Worm (Caenorhabditis elegans) whole organism, midembryonic: ENCODE data around the gene C04C3.7.
A peak's percentile ranks its signal among the peaks of the same experiment; 100 is the strongest.
"Not testable (repeated sequence)": the region's sequence is repeated elsewhere in the genome, so short reads cannot be mapped to it uniquely, and the experiment has no call there.

Experiments used
- T22C8.4 ChIP-seq: fragments of 200-800 bp; sonication (Bioruptor generic); IDR thresholded peaks from 2 replicates; pipeline ENCODE4 v1.3.6; 2022; ENCODE audit warnings: missing genetic modification characterization, missing compliant biosample characterization
- cog-1 ChIP-seq: sonication (generic microtip); optimal IDR thresholded peaks from 2 replicates; lab custom pipeline; 2016; ENCODE audit warnings: missing genetic modification characterization, missing compliant biosample characterization
- flt-1 ChIP-seq: fragments of 200-800 bp; sonication (Bioruptor generic); IDR thresholded peaks from 2 replicates; pipeline ENCODE4 v1.3.6; 2022; ENCODE audit warnings: missing genetic modification characterization, missing compliant biosample characterization
- klf-2 ChIP-seq: fragments of 200-800 bp; sonication (Bioruptor generic); conservative IDR thresholded peaks from 2 replicates; pipeline ENCODE4 v1.3.6; 2022; ENCODE audit warnings: missing genetic modification reagents, missing genetic modification characterization, missing compliant biosample characterization
- med-1 ChIP-seq: sonication (generic microtip); optimal IDR thresholded peaks from 2 replicates; lab custom pipeline; 2017; ENCODE audit warnings: missing genetic modification characterization, mild to moderate bottlenecking, missing compliant biosample characterization, antibody characterized with exemption, missing genetic modification reagents; ENCODE audit not compliant: insufficient read depth
- ref-1 ChIP-seq: fragments of 200-800 bp; sonication (Bioruptor generic); conservative IDR thresholded peaks from 2 replicates; pipeline ENCODE4 v1.3.6; 2022; ENCODE audit warnings: missing genetic modification reagents, missing genetic modification characterization, missing compliant biosample characterization
- tab-1 ChIP-seq: fragments of 200-800 bp; sonication (Bioruptor generic); IDR thresholded peaks from 2 replicates; pipeline ENCODE4 v1.3.6; 2022; ENCODE audit warnings: missing genetic modification characterization, missing compliant biosample characterization
- ztf-23 ChIP-seq: fragments of 200-800 bp; sonication (Bioruptor generic); IDR thresholded peaks from 2 replicates; pipeline ENCODE4 v1.3.6; 2022; ENCODE audit warnings: missing genetic modification reagents, missing genetic modification characterization, missing compliant biosample characterization
- ztf-29 ChIP-seq: fragments of 200-800 bp; sonication (Bioruptor generic); IDR thresholded peaks from 2 replicates; pipeline ENCODE4 v1.3.6; 2022; ENCODE audit warnings: missing genetic modification reagents, missing genetic modification characterization, missing compliant biosample characterization

The C04C3.7 gene

DNA sequence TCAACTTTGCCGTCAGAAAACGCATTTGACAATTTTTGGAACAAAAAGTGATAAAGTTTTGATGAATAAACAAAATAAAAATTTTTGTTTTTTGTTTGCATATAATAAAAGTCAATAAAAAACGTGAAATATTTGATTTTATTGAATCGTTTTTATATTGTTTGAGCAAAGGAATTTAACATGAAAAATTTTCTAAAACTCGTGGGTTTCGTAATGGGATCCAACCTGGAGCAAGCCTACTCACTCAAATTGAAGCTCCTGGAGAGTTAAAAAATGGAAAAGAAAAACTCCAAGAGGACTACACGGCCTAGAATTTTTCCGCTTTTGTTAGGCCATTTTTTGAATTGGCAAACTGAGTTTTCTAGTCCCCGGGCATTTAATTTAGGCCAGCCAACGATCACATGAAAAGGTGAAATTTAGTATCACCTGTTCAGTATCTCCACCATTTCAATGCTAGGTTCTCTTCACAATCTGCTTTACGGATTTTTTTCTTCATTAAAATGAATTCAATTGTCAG is 4.8 kb downstream of the C04C3.7 start, which contains the start of the genes C04C3.9 and srz-60:
Gene C04C3.9, minus strand, starts transcription at position 101 of the 517 bp plus-strand sequence.
Gene srz-60, plus strand, starts transcription at position 467 of the 517 bp plus-strand sequence.
- TF ChIP-seq med-1 (no peak), T22C8.4 (GFP tag; lab: Robert Waterston, UW) (no peak), ztf-29 (GFP tag; lab: Robert Waterston, UW) (no peak), flt-1 (GFP tag; lab: Robert Waterston, UW) (no peak), tab-1 (no peak), cog-1 (tag; lab: Kevin White, UChicago) (no peak), ztf-23 (no peak), klf-2 (GFP tag; lab: Robert Waterston, UW) (no peak)

DNA sequence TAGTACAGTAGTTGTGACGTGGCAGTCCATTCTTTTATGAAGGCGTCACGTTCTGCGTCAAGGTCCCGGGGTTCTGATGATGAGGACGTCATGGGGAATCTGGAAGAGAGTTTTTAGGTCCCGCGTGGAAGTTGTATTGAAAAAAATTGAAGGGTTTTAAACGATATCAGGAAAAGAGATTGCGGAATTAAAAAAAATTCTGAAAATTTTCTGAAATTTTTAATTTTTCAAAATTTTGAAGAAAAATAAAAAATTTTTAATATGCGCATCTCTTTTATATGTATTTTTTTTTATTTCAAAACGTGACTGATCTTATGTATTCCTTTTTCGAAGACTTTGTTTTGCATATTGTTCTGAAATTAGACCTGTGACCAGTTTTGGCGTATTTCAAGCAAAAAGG is 10.8 kb downstream of the C04C3.7 start, which contains the start of gene C04C3.6:
Gene C04C3.6, minus strand, starts transcription at position 101 of the 400 bp plus-strand sequence.
- TF ChIP-seq med-1 (no peak), flt-1 (GFP tag; lab: Robert Waterston, UW) (no peak), ztf-29 (GFP tag; lab: Robert Waterston, UW) (no peak), klf-2 (GFP tag; lab: Robert Waterston, UW) (no peak)

DNA sequence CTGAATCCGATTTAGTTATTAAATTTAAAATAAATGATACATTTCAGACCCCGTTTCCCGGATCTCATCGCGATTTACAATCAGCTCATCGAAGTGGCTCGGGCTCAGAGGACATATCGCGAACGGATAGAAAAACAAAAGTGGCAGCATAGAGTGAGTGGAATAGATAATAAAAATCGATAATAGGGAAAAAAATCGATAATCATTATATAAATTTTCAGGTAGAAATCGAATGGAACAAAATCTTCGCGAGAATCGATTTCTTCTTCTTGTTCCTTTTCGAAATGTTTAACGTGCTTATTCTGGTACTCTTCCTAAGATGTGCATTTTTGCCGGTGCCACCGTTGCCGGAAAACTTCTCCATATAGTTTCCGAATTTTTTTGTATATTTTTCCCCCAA is 14.5 kb downstream of the C04C3.7 start:
- TF ChIP-seq ref-1 = no peak
- peak; percentile 59; the same call in 1 of the 2 replicates for TF ChIP-seq T22C8.4 (GFP tag; lab: Robert Waterston, UW)

DNA sequence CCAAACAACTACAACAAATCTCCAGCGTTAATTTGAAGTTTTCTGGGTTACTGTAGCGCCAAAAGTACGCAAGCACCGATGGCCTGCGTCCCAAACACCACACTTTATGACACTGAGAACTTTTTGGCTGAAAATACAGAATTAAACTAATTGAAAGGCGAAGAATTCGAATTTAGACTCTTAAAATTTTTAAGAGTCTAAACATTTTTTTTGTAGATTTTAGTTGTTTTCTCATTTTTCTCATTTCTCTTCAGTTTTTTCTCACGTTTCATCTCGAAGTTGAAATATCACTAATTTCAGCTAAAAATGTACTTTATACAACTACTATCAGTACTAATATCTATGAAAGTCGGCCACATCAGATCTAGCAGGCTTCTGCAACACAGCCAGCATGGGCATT is 17.9 kb downstream of the C04C3.7 start, which contains the start of gene lgc-9:
Gene lgc-9, plus strand, starts transcription at position 301 of the 400 bp plus-strand sequence.
- TF ChIP-seq T22C8.4 (GFP tag; lab: Robert Waterston, UW) (no peak), klf-2 (GFP tag; lab: Robert Waterston, UW) (no peak), cog-1 (tag; lab: Kevin White, UChicago) (no peak)

DNA sequence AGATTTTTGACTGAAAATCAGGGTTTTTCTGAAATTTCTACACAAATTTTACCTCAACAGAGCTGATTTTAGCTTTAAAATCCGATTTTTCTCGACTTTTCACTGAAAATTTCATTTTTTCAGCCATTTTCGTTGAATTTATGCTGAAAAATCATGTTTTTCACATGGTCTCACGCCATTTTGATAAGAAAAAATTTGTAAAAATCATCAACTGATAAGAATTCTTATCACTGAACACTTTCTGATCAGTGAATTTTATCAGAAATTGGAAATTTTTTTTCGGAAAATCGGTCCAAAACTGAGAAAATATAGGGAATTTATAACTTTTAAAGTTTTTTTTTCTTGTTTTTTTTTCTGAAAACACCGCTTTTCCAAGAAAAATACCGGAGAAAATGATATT is 32.3 kb downstream of the C04C3.7 start:
- no peak for TF ChIP-seq tab-1
- no peak for TF ChIP-seq flt-1 (GFP tag; lab: Robert Waterston, UW)
- no peak for TF ChIP-seq cog-1 (tag; lab: Kevin White, UChicago)
- TF ChIP-seq ref-1 = no peak
- no peak for TF ChIP-seq med-1

DNA sequence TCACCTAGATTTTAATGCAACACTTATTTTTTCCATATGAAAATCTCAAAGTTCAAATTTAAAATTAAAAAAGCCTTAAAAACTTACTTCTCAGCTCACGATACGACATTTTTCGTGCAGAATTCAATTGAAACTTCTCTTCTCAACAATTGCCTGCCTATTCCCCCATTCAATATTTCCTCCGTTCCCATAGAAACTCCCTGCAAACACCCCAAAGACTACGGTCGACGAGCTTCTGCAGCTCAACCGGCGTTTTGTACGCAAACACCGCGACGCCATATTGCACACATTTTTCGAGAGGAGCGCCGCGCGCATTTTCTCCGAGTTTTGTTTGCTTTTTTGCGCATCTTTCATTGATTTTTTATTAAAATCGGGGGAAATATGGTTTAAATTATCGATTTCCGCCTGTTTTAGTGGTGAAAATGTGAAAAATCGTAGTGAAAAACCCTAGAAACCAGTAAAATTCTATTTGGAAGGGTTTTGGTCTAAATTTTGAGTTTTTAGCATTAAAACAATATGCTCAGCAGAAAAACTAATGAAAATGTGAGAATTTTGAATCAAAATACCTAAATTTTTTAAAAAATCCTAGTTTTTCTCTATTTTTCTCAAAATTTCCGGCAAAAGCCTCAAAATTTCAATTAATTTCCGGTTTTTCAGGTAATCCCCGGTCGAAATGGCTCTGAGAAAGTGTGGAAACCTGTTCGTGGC is 34.1 kb downstream of the C04C3.7 start, which contains the start of the genes dyf-3 and pdhb-1:
Gene dyf-3, minus strand, starts transcription at position 217 of the 708 bp plus-strand sequence.
Gene pdhb-1, plus strand, starts transcription at position 658 of the 708 bp plus-strand sequence.
- TF ChIP-seq ztf-29 (GFP tag; lab: Robert Waterston, UW) = peak; percentile 84
- TF ChIP-seq klf-2 (GFP tag; lab: Robert Waterston, UW) = no peak
- TF ChIP-seq flt-1 (GFP tag; lab: Robert Waterston, UW) = no peak
- TF ChIP-seq tab-1 = 0 out of 2 replicates have a peak, but pooled peaks have one; percentile 41
- TF ChIP-seq ref-1 = no peak

DNA sequence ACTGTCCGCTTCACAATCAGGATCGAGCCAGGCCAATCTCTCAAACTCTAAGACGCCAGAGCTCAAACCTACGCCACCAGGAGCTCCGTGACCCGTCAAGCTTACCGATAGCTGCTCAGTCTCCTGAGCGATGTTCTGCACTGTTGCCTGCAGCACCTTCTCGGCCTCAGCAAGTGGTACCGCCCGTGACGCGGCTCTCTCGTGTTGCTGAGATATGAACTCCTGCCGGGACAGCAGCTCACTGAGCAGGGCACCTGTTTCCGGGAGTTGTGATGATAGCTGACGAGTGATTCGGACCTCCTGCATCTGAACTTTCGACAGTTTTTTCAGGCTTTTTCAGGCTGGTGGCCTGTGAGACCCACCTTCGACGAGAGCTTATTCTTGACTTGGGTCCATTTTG is 35.2 kb downstream of the C04C3.7 start:
- no peak for TF ChIP-seq klf-2 (GFP tag; lab: Robert Waterston, UW)
- TF ChIP-seq T22C8.4 (GFP tag; lab: Robert Waterston, UW) = no peak
- no peak for TF ChIP-seq flt-1 (GFP tag; lab: Robert Waterston, UW)
- no peak for TF ChIP-seq med-1
- TF ChIP-seq ref-1 = no peak
- TF ChIP-seq ztf-23 = no peak
- TF ChIP-seq tab-1 = no peak
- TF ChIP-seq cog-1 (tag; lab: Kevin White, UChicago) = no peak
- no peak for TF ChIP-seq ztf-29 (GFP tag; lab: Robert Waterston, UW)

DNA sequence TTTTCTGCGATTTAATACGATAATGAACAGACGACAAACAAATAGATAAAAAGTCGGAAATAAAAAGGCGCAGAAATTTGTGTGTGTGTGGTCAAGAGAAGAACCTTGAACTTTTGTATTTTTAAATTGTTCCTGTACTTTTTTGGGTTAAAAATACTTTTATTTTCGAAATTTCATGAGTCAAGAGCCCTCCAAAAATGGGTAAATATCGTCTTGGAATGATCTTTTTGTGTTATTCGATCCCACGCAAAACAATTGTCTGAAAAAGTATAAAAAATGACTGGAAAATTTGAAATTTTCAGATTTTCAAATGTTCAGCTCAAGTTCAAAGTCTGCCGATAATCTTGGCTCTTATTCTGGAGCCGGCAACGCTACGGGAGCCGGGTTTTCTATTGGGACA is 37.7 kb downstream of the C04C3.7 start, which contains the start of gene C04C3.14:
Gene C04C3.14, plus strand, starts transcription at position 301 of the 400 bp plus-strand sequence.
- TF ChIP-seq T22C8.4 (GFP tag; lab: Robert Waterston, UW) = no peak
- no peak for TF ChIP-seq ztf-23
- TF ChIP-seq med-1 = no peak
- TF ChIP-seq cog-1 (tag; lab: Kevin White, UChicago) = no peak
- no peak for TF ChIP-seq flt-1 (GFP tag; lab: Robert Waterston, UW)
- no peak for TF ChIP-seq ref-1
- TF ChIP-seq tab-1 = no peak
- TF ChIP-seq ztf-29 (GFP tag; lab: Robert Waterston, UW) = no peak
- TF ChIP-seq klf-2 (GFP tag; lab: Robert Waterston, UW) = no peak

DNA sequence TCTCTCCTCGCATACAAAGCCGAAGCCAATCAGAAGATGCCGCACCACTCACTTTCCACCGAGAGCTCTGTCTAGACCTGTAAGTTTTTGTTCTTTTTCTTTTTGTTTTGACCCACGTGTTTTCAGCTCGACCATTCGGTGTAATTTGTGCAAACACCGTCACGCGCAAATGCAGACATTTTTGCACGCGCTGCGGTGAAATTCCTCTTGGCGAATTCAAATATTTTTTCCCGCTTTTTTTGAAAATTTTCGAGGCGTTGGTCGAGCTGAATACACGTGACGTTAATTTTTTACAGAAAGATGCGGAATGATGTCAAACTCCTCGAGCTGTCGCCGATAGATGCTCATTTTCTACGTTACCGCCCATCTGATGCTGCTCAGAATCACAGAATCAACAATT is 39.2 kb downstream of the C04C3.7 start, which contains the start of gene C04C3.4:
Gene C04C3.4, plus strand, starts transcription at position 301 of the 400 bp plus-strand sequence.
- not testable (repeated sequence) for TF ChIP-seq T22C8.4 (GFP tag; lab: Robert Waterston, UW); ref-1; ztf-29 (GFP tag; lab: Robert Waterston, UW)

DNA sequence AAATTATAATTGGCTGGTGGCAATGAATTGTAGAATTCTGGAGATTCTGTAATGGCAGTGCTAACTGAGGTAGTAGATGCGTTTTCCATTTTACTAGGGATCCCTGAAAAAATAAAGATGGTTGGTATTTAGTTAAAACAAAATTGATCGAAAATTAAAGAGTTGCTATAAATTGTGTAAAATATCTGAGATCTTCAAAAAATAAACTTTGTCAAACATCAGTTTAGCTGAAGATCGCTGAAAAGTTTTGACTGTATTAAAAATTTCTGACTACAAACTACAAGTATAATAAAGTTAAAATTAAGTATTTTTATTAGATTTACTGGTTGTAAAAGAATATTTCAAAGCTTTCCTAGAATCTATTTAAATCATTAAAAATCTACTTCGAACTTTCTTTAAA is 43.3 kb downstream of the C04C3.7 start, which contains the start of gene B0546.5:
Gene B0546.5, minus strand, starts transcription at position 101 of the 400 bp plus-strand sequence.
- not testable (repeated sequence) for TF ChIP-seq ztf-29, T22C8.4, flt-1 (GFP tag; lab: Robert Waterston, UW)
